Worm (Caenorhabditis elegans) whole organism, L2 larva: ENCODE data around the gene str-115.

ENCODE experiments used
- ceh-16 ChIP-seq: fragments of 150-350 bp; optimal IDR thresholded peaks from 2 replicates; lab custom pipeline; 2014; ENCODE audit warnings: missing biosample characterization, missing genetic modification characterization
- ceh-82 ChIP-seq: fragments of 150-350 bp; optimal IDR thresholded peaks from 2 replicates; lab custom pipeline; 2014; ENCODE audit warnings: missing biosample characterization, missing genetic modification characterization
- elt-3 ChIP-seq: sonication (generic microtip); optimal IDR thresholded peaks from 2 replicates; lab custom pipeline; 2017; ENCODE audit warnings: missing biosample characterization, missing genetic modification characterization
- nhr-23 ChIP-seq: fragments of 150-350 bp; optimal IDR thresholded peaks from 2 replicates; lab custom pipeline; 2014; ENCODE audit warnings: missing biosample characterization, missing genetic modification reagents, missing genetic modification characterization
- unc-62 ChIP-seq: fragments of 150-350 bp; optimal IDR thresholded peaks from 2 replicates; lab custom pipeline; 2014; ENCODE audit warnings: missing biosample characterization, missing genetic modification reagents, missing genetic modification characterization
- ztf-1 ChIP-seq: fragments of 200-800 bp; sonication (Bioruptor generic); conservative IDR thresholded peaks from 2 replicates; pipeline ENCODE4 v1.3.6; 2022; ENCODE audit warnings: missing genetic modification characterization, missing compliant biosample characterization

- TF ChIP-seq ceh-82 (no peak), ceh-16 (no peak), unc-62 (GFP tag; lab: Kevin White, UChicago) (no peak), ztf-1 (GFP tag; lab: Robert Waterston, UW) (no peak), nhr-23 (no peak), elt-3 (no peak)
Observed at ce11 chrV:11260622-11261021, 8.3 kb upstream of the str-115 start, which contains the start of gene F07B10.7.
